Worm (Caenorhabditis elegans): Measurements from ENCODE around the gene dyc-1.
A peak's percentile ranks its signal among the peaks of the same experiment; 100 is the strongest.

The dyc-1 gene

DNA sequence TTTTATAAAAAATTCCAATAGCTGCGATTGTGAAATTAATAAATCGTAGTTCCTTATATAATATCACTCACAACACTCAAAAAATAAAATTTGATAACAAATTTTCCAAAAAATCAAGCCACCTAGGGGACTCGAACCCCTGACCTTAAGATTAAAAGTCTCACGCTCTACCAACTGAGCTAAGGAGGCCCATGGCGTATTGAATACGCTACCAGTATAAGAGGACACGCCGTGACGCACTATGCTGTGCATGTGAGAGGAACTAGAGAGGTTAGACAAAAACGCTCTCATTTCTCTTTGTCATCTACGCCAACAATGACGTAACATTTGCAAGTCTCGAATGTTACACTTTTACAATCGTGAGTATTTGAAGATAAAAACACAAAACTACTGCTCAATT, 14.5 kb downstream of the dyc-1 start (continued):
- peak; percentile 81 for TF ChIP-seq hlh-13 (GFP tag; optimal IDR thresholded peaks at IDR 0.05)
- TF ChIP-seq hlh-15 (tag; optimal IDR thresholded peaks at IDR 0.05) = peak; percentile 78
- TF ChIP-seq ceh-18 (tag; optimal IDR thresholded peaks at IDR 0.05) = peak; percentile 94
- TF ChIP-seq T23F11.4 (GFP tag; optimal IDR thresholded peaks at IDR 0.05) = peak; percentile 87
- TF ChIP-seq nfya-1 (tag; optimal IDR thresholded peaks at IDR 0.05) = peak; percentile 81
- peak; percentile 89 for TF ChIP-seq pag-3 (tag; optimal IDR thresholded peaks at IDR 0.05; ENCODE audit: borderline replicate concordance)
- TF ChIP-seq pat-9 (tag; optimal IDR thresholded peaks at IDR 0.05) = peak; percentile 95
- peak; percentile 91 for TF ChIP-seq ceh-6 (GFP tag; optimal IDR thresholded peaks at IDR 0.05)
- TF ChIP-seq F13H6.1 (tag; optimal IDR thresholded peaks at IDR 0.05) = peak; percentile 91
- peak; percentile 91 for TF ChIP-seq dve-1 (tag; optimal IDR thresholded peaks at IDR 0.05)
- no peak for TF ChIP-seq pha-4 (tag; optimal IDR thresholded peaks at IDR 0.05)
- TF ChIP-seq elt-4 (tag; optimal IDR thresholded peaks at IDR 0.05) = no peak
- peak; percentile 89 for TF ChIP-seq ceh-31 (tag; optimal IDR thresholded peaks at IDR 0.05)
- no peak for TF ChIP-seq pax-1 (tag; optimal IDR thresholded peaks at IDR 0.05)
- TF ChIP-seq ceh-14 (tag; optimal IDR thresholded peaks at IDR 0.05) = peak; percentile 90
- TF ChIP-seq unc-55 (GFP tag; optimal IDR thresholded peaks at IDR 0.05) = peak; percentile 29
- peak; percentile 40 for TF ChIP-seq mec-3 (tag; optimal IDR thresholded peaks at IDR 0.05; ENCODE audit: borderline replicate concordance)
- peak; percentile 87 for TF ChIP-seq ahr-1 (tag; optimal IDR thresholded peaks at IDR 0.05)
- TF ChIP-seq che-1 (tag; optimal IDR thresholded peaks at IDR 0.05) = peak; percentile 92
- TF ChIP-seq zip-5 (tag; optimal IDR thresholded peaks at IDR 0.05) = peak; percentile 80
- TF ChIP-seq ceh-22 (tag; optimal IDR thresholded peaks at IDR 0.05) = no peak
- peak; percentile 96 for TF ChIP-seq rnt-1 (tag; optimal IDR thresholded peaks at IDR 0.05)
- TF ChIP-seq unc-3 (GFP tag; conservative IDR thresholded peaks at IDR 0.05) = peak; percentile 94
- TF ChIP-seq unc-3 (tag; optimal IDR thresholded peaks at IDR 0.05) = peak; percentile 91
- TF ChIP-seq hlh-8 (tag; optimal IDR thresholded peaks at IDR 0.05) = peak; percentile 81
- TF ChIP-seq tbx-2 (tag; optimal IDR thresholded peaks at IDR 0.05) = peak; percentile 92
- TF ChIP-seq K02D7.2 (tag; optimal IDR thresholded peaks at IDR 0.05) = peak; percentile 87
- peak; percentile 65 for TF ChIP-seq odd-2 (tag; optimal IDR thresholded peaks at IDR 0.05)
- peak; percentile 87 for TF ChIP-seq npax-4 (tag; optimal IDR thresholded peaks at IDR 0.05)
- peak; percentile 93 for TF ChIP-seq pha-2 (tag; optimal IDR thresholded peaks at IDR 0.05)
- TF ChIP-seq fkh-6 (tag; optimal IDR thresholded peaks at IDR 0.05) = peak; percentile 91
- peak; percentile 94 for TF ChIP-seq ceh-19 (GFP tag; optimal IDR thresholded peaks at IDR 0.05)
- TF ChIP-seq ceh-34 (tag; optimal IDR thresholded peaks at IDR 0.05) = peak; percentile 95
- peak; percentile 67 for TF ChIP-seq tbx-7 (tag; optimal IDR thresholded peaks at IDR 0.05)
- TF ChIP-seq nhr-232 (tag; optimal IDR thresholded peaks at IDR 0.05) = peak; percentile 91

- TF ChIP-seq hlh-13 (GFP tag; optimal IDR thresholded peaks at IDR 0.05) = no peak
Measured at ce11 chrX:14067641-14068040, 18.3 kb downstream of the dyc-1 start, which contains the start of gene lgc-21. Gene lgc-21 (minus strand): TSS chrX:14067984.

DNA sequence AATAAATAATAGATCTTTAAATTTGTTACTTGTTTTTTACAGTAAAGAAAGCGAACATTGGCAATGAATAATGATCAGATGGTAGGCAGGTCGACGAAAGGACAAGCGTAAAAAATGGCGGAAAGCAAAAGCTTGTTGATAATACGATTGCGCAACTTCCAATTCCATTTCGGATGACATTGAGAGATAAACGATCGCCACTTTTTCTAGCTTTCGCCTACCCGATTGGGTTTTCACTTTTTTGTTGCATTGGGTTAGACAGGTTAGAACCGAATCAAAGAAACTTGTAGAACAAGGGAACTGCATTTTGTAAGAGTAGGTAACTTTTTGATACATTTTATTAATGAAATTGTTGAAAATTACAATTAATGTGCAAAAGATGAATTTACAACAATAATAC, 20.2 kb downstream of the dyc-1 start:
- TF ChIP-seq nhr-11 (tag; optimal IDR thresholded peaks at IDR 0.05) (no peak), ceh-45 (GFP tag; IDR thresholded peaks at IDR 0.05) (no peak), ttx-3 (tag; optimal IDR thresholded peaks at IDR 0.05) (no peak), nfya-1 (tag; optimal IDR thresholded peaks at IDR 0.05) (no peak), tbx-7 (tag; optimal IDR thresholded peaks at IDR 0.05) (no peak), ets-4 (tag; optimal IDR thresholded peaks at IDR 0.05) (no peak), K09A11.1 (tag; optimal IDR thresholded peaks at IDR 0.05; ENCODE audit: insufficient read depth) (no peak), ref-2 (tag; optimal IDR thresholded peaks at IDR 0.05) (no peak), nhr-232 (tag; optimal IDR thresholded peaks at IDR 0.05) (no peak), elt-2 (tag; optimal IDR thresholded peaks at IDR 0.05) (no peak), pros-1 (tag; optimal IDR thresholded peaks at IDR 0.05) (no peak), rnt-1 (tag; optimal IDR thresholded peaks at IDR 0.05) (no peak), hlh-15 (tag; optimal IDR thresholded peaks at IDR 0.05) (no peak), pqm-1 (tag; optimal IDR thresholded peaks at IDR 0.05) (no peak), T23F11.4 (GFP tag; optimal IDR thresholded peaks at IDR 0.05) (no peak)
